Fruit fly (Drosophila melanogaster): ENCODE results near the gene cype.

- TF ChIP-seq psq (GFP tag; optimal IDR thresholded peaks at IDR 0.05), result no peak
- no peak for TF ChIP-seq h (GFP tag; optimal IDR thresholded peaks at IDR 0.05)
- no peak for TF ChIP-seq dmrt93B (GFP tag; optimal IDR thresholded peaks at IDR 0.05)
- TF ChIP-seq HLH106 (tag; optimal IDR thresholded peaks at IDR 0.05), result no peak
- TF ChIP-seq Dfd (GFP tag; optimal IDR thresholded peaks at IDR 0.05), result no peak
- TF ChIP-seq br (GFP tag; optimal IDR thresholded peaks at IDR 0.05), result no peak
- no peak for TF ChIP-seq Vsx2 (GFP tag; optimal IDR thresholded peaks at IDR 0.05; ENCODE audit: partially characterized antibody)
- TF ChIP-seq Mio (GFP tag; optimal IDR thresholded peaks at IDR 0.05), result no peak
- no peak for TF ChIP-seq fru (GFP tag; optimal IDR thresholded peaks at IDR 0.05)
These were observed 38.3 kb upstream of the cype start, which contains the start of gene vri for dm6 chr2L:5288721-5289120.

All from whole organism, wandering third instar larva.